In the genomic region with DNA sequence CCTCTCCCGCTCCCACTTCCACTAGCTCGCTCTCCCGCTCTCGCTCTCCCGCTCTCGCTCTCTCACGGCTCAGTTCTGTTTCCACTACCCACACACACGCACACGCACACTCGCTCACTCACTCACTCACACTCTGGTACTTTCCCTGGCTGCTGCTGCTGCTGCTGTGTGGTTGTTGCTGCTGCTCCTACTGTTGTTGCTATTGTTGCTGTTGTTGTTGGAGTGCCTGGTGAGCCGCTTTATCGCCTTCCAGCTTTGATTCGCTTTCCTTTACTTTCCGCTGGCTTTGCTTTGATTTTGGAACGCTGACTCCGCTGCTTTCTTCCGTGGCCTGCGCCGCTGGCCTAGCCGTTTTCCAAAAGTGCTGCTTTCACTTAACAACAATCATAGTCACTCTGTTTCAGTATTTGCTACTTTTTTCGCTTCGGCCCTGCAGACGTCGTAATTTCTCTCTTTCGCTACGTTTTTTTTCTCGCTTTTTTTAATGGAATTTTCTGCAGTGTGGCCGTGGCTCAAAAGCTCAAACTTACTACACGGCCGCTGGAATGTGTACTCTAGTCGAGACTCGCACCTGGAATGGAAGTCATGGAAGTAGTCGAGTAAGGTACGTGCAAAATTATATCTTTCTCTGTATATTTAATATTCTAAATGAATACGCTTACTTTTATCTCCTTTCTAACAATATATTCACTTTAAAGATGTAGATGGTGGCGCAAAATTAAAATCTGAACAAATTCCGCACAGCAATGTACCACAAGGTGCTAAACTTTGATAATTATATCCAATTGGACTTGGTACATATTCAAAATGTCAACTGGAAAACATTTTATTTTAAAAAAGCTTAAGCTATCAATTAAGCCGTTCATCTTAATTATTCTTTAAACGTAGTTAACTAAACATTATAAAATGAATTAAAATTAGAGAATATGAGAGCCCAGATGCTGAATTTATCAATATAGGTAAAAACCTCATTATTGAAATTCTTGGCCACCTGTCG, we compare ENCODE assay signal across 6 fruit fly cellular contexts.
A peak's percentile ranks its signal among the peaks of the same experiment; 100 is the strongest.
TF ChIP-seq lines count a peak whose summit lies in the region.

A gene (minus strand): TSS at position 503 of the 997 bp plus-strand sequence.

- TF ChIP-seq CTCF in whole organism, embryonic (GFP tag; optimal IDR thresholded peaks at IDR 0.05; lab: Kevin White, UChicago): peak; percentile 57

TF ChIP-seq in whole organism, 6 proteins besides CTCF, POLR2A, EP300 and RAD21:
- TF ChIP-seq Dll (optimal IDR thresholded peaks at IDR 0.05; lab: Kevin White, UChicago): peak; percentile 98
- TF ChIP-seq psq (optimal IDR thresholded peaks at IDR 0.05; lab: Kevin White, UChicago): no peak

TF ChIP-seq in whole organism, adult, 20 proteins besides CTCF, POLR2A, EP300 and RAD21 (continues in another document):
- TF ChIP-seq CG5204 (GFP tag; optimal IDR thresholded peaks at IDR 0.05; lab: Kevin White, UChicago) (no peak), toe (GFP tag; optimal IDR thresholded peaks at IDR 0.05; lab: Kevin White, UChicago) (no peak), bab1 (GFP tag; optimal IDR thresholded peaks at IDR 0.05; lab: Kevin White, UChicago) (peak; percentile 52), CG33017 (tag; optimal IDR thresholded peaks at IDR 0.05; lab: Kevin White, UChicago) (no peak), CG14711 (tag; optimal IDR thresholded peaks at IDR 0.05; lab: Kevin White, UChicago) (peak; percentile 11), Hr96 (GFP tag; optimal IDR thresholded peaks at IDR 0.05; lab: Kevin White, UChicago) (no peak), CG7101 (tag; optimal IDR thresholded peaks at IDR 0.05; lab: Kevin White, UChicago) (peak; percentile 58), kay (GFP tag; lab: Kevin White, UChicago; ENCODE audit: borderline replicate concordance) (no peak), CG7045 (GFP tag; optimal IDR thresholded peaks at IDR 0.05; lab: Kevin White, UChicago) (no peak), cnc (optimal IDR thresholded peaks at IDR 0.05; lab: Kevin White, UChicago) (no peak), tj (GFP tag; optimal IDR thresholded peaks at IDR 0.05; lab: Kevin White, UChicago) (peak; percentile 82), Clk (GFP tag; optimal IDR thresholded peaks at IDR 0.05; lab: Kevin White, UChicago) (no peak), cic (GFP tag; optimal IDR thresholded peaks at IDR 0.05; lab: Kevin White, UChicago) (peak; percentile 47), ovo (GFP tag; optimal IDR thresholded peaks at IDR 0.05; lab: Kevin White, UChicago) (no peak), CG1620 (GFP tag; optimal IDR thresholded peaks at IDR 0.05; lab: Kevin White, UChicago) (peak; percentile 12)

TF ChIP-seq in whole organism, embryonic, 481 proteins besides CTCF, POLR2A, EP300 and RAD21 (continues in another document):
- TF ChIP-seq vnd (GFP tag; IDR thresholded peaks at IDR 0.05; lab: Robert Waterston, UW; ENCODE audit: partially characterized antibody) (no peak), CG8478 (optimal IDR thresholded peaks at IDR 0.05; lab: Kevin White, UChicago) (peak; percentile 85), CG4820 (GFP tag; optimal IDR thresholded peaks at IDR 0.05; lab: Kevin White, UChicago) (no peak), Deaf1 (tag; optimal IDR thresholded peaks at IDR 0.05; lab: Kevin White, UChicago) (peak; percentile 22), ken (GFP tag; IDR thresholded peaks at IDR 0.05; lab: Robert Waterston, UW) (no peak), hkb (optimal IDR thresholded peaks at IDR 0.05; lab: Kevin White, UChicago) (no peak), hkb (GFP tag; IDR thresholded peaks at IDR 0.05; lab: Robert Waterston, UW) (no peak), CG14710 (tag; optimal IDR thresholded peaks at IDR 0.05; lab: Kevin White, UChicago) (peak; percentile 14), nau (GFP tag; optimal IDR thresholded peaks at IDR 0.05; lab: Kevin White, UChicago) (peak; percentile 13), Dek (tag; optimal IDR thresholded peaks at IDR 0.05; lab: Kevin White, UChicago) (peak; percentile 25), Side (GFP tag; optimal IDR thresholded peaks at IDR 0.05; lab: Kevin White, UChicago) (no peak), CG13624 (GFP tag; optimal IDR thresholded peaks at IDR 0.05; lab: Kevin White, UChicago) (peak; percentile 1), CG10959 (GFP tag; IDR thresholded peaks at IDR 0.05; lab: Robert Waterston, UW) (no peak), nom (GFP tag; optimal IDR thresholded peaks at IDR 0.05; lab: Kevin White, UChicago) (peak; percentile 57), crol (GFP tag; IDR thresholded peaks at IDR 0.05; lab: Robert Waterston, UW) (no peak), CG6175 (GFP tag; IDR thresholded peaks at IDR 0.05; lab: Robert Waterston, UW) (no peak)

TF ChIP-seq in whole organism, prepupa, 60 proteins besides CTCF, POLR2A, EP300 and RAD21 (continues in another document):
- TF ChIP-seq CG6276 (GFP tag; optimal IDR thresholded peaks at IDR 0.05; lab: Kevin White, UChicago) (peak; percentile 33), Smox (GFP tag; optimal IDR thresholded peaks at IDR 0.05; lab: Kevin White, UChicago) (no peak), dsx (GFP tag; optimal IDR thresholded peaks at IDR 0.05; lab: Kevin White, UChicago; ENCODE audit: poor library complexity, severe bottlenecking) (no peak), fkh (GFP tag; optimal IDR thresholded peaks at IDR 0.05; lab: Kevin White, UChicago) (peak; percentile 81), CG3032 (tag; optimal IDR thresholded peaks at IDR 0.05; lab: Kevin White, UChicago) (peak; percentile 20), CG4318 (GFP tag; optimal IDR thresholded peaks at IDR 0.05; lab: Kevin White, UChicago) (no peak), Eip78C (GFP tag; lab: Kevin White, UChicago) (peak; percentile 72), CG8119 (GFP tag; IDR thresholded peaks at IDR 0.05; lab: Robert Waterston, UW) (peak; percentile 40; the same call in 1 of the 3 replicates), Sox102F (GFP tag; optimal IDR thresholded peaks at IDR 0.05; lab: Kevin White, UChicago) (peak; percentile 49), CG3919 (GFP tag; optimal IDR thresholded peaks at IDR 0.05; lab: Kevin White, UChicago) (peak; percentile 3), CG6854 (GFP tag; optimal IDR thresholded peaks at IDR 0.05; lab: Kevin White, UChicago) (peak; percentile 48), Hr39 (GFP tag; optimal IDR thresholded peaks at IDR 0.05; lab: Kevin White, UChicago) (no peak), cyc (GFP tag; optimal IDR thresholded peaks at IDR 0.05; lab: Kevin White, UChicago) (peak; percentile 6), esn (GFP tag; optimal IDR thresholded peaks at IDR 0.05; lab: Kevin White, UChicago) (peak; percentile 34), Ets96B (tag; optimal IDR thresholded peaks at IDR 0.05; lab: Kevin White, UChicago) (peak; percentile 5), Blimp-1 (GFP tag; optimal IDR thresholded peaks at IDR 0.05; lab: Kevin White, UChicago) (peak; percentile 37)

TF ChIP-seq in whole organism, pupa, 21 proteins besides CTCF, POLR2A, EP300 and RAD21 (continues in another document):
- no peak for TF ChIP-seq CG14655 (GFP tag; optimal IDR thresholded peaks at IDR 0.05; lab: Kevin White, UChicago)
- TF ChIP-seq D1 (tag; optimal IDR thresholded peaks at IDR 0.05; lab: Kevin White, UChicago): peak; percentile 12
- TF ChIP-seq CG12605 (GFP tag; IDR thresholded peaks at IDR 0.05; lab: Robert Waterston, UW): no peak; the same call in 1 of the 2 replicates
- no peak for TF ChIP-seq Snoo (tag; optimal IDR thresholded peaks at IDR 0.05; lab: Kevin White, UChicago)
- TF ChIP-seq rn (GFP tag; IDR thresholded peaks at IDR 0.05; lab: Robert Waterston, UW): no peak
- no peak for TF ChIP-seq CG34367 (tag; optimal IDR thresholded peaks at IDR 0.05; lab: Kevin White, UChicago)
- TF ChIP-seq fd96Ca (GFP tag; IDR thresholded peaks at IDR 0.05; lab: Robert Waterston, UW): no peak
- no peak for TF ChIP-seq CG32121 (GFP tag; IDR thresholded peaks at IDR 0.05; lab: Robert Waterston, UW)
- TF ChIP-seq CG17806 (tag; optimal IDR thresholded peaks at IDR 0.05; lab: Kevin White, UChicago): no peak
- no peak for TF ChIP-seq CG8159 (tag; optimal IDR thresholded peaks at IDR 0.05; lab: Kevin White, UChicago)
- TF ChIP-seq EcR (GFP tag; optimal IDR thresholded peaks at IDR 0.05; lab: Kevin White, UChicago): peak; percentile 10
- TF ChIP-seq Pif1B (GFP tag; optimal IDR thresholded peaks at IDR 0.05; lab: Kevin White, UChicago): peak; percentile 9
- no peak for TF ChIP-seq CG9948 (tag; optimal IDR thresholded peaks at IDR 0.05; lab: Kevin White, UChicago)
- peak; percentile 59; the same call in 1 of the 3 replicates for TF ChIP-seq CG4496 (GFP tag; IDR thresholded peaks at IDR 0.05; lab: Robert Waterston, UW)
- peak; percentile 16 for TF ChIP-seq Pif1A (GFP tag; optimal IDR thresholded peaks at IDR 0.05; lab: Kevin White, UChicago)
- TF ChIP-seq gl (tag; optimal IDR thresholded peaks at IDR 0.05; lab: Kevin White, UChicago): no peak
- peak; percentile 61 for TF ChIP-seq CG13204 (GFP tag; optimal IDR thresholded peaks at IDR 0.05; lab: Kevin White, UChicago)
- no peak for TF ChIP-seq CG10348 (GFP tag; IDR thresholded peaks at IDR 0.05; lab: Robert Waterston, UW)

TF ChIP-seq in whole organism, wandering third instar larva, 38 proteins besides CTCF, POLR2A, EP300 and RAD21:
- peak; percentile 72 for TF ChIP-seq Dfd (GFP tag; optimal IDR thresholded peaks at IDR 0.05; lab: Kevin White, UChicago)
- TF ChIP-seq br (GFP tag; optimal IDR thresholded peaks at IDR 0.05; lab: Kevin White, UChicago): no peak
- peak; percentile 9 for TF ChIP-seq Hr78 (GFP tag; optimal IDR thresholded peaks at IDR 0.05; lab: Kevin White, UChicago)
- peak in 1 of 2 experiments; percentile 79 for TF ChIP-seq dl (GFP tag; optimal IDR thresholded peaks at IDR 0.05; lab: Kevin White, UChicago; ENCODE audit: insufficient read depth in 1 of 2, partially characterized antibody in 2 of 2)
- no peak for TF ChIP-seq Rel (GFP tag; optimal IDR thresholded peaks at IDR 0.05; lab: Kevin White, UChicago)
- peak; percentile 97 for TF ChIP-seq Rel (tag; optimal IDR thresholded peaks at IDR 0.05; lab: Kevin White, UChicago)
- peak; percentile 77 for TF ChIP-seq N (GFP tag; optimal IDR thresholded peaks at IDR 0.05; lab: Kevin White, UChicago)
- TF ChIP-seq Myc (optimal IDR thresholded peaks at IDR 0.05; lab: Kevin White, UChicago): peak; percentile 43
- peak; percentile 1 for TF ChIP-seq HLH106 (tag; optimal IDR thresholded peaks at IDR 0.05; lab: Kevin White, UChicago)
- TF ChIP-seq Sp1 (GFP tag; optimal IDR thresholded peaks at IDR 0.05; lab: Kevin White, UChicago): peak; percentile 43
- TF ChIP-seq tai (GFP tag; optimal IDR thresholded peaks at IDR 0.05; lab: Kevin White, UChicago): no peak
- no peak for TF ChIP-seq brk (GFP tag; optimal IDR thresholded peaks at IDR 0.05; lab: Kevin White, UChicago)
- TF ChIP-seq Hr83 (GFP tag; optimal IDR thresholded peaks at IDR 0.05; lab: Kevin White, UChicago; ENCODE audit: poor library complexity, severe bottlenecking): peak; percentile 15
- peak; percentile 86 for TF ChIP-seq Dif (GFP tag; optimal IDR thresholded peaks at IDR 0.05; lab: Kevin White, UChicago; ENCODE audit: partially characterized antibody)
- TF ChIP-seq GATAd (GFP tag; optimal IDR thresholded peaks at IDR 0.05; lab: Kevin White, UChicago): no peak
